Fruit fly (Drosophila melanogaster) whole organism, embryonic: ENCODE measurements around the gene hop.

ENCODE experiments used
- Bteb2 ChIP-seq: fragments of 200-800 bp; sonication (Bioruptor generic); optimal IDR thresholded peaks from 2 replicates; lab custom pipeline; 2016; ENCODE audit warnings: missing biosample characterization, missing genetic modification characterization
- CG10462 ChIP-seq: fragments of 200-800 bp; sonication (Bioruptor generic); optimal IDR thresholded peaks from 2 replicates; lab custom pipeline; 2016; ENCODE audit warnings: missing biosample characterization, missing genetic modification characterization
- CG11560 ChIP-seq: fragments of 200-800 bp; sonication (Bioruptor generic); IDR thresholded peaks from 3 replicates; pipeline ENCODE4 v1.3.6; 2022; ENCODE audit warnings: missing biosample characterization, missing genetic modification characterization
- CG13287 ChIP-seq: fragments of 200-800 bp; sonication (Bioruptor generic); IDR thresholded peaks from 2 replicates; pipeline ENCODE4 v1.3.6; 2022; ENCODE audit warnings: missing biosample characterization, missing genetic modification characterization; ENCODE audit not compliant: partially characterized antibody
- CG14710 ChIP-seq: fragments of 200-800 bp; sonication (Bioruptor generic); optimal IDR thresholded peaks from 3 replicates; lab custom pipeline; 2019; ENCODE audit warnings: missing biosample characterization, mild to moderate bottlenecking, missing genetic modification characterization, moderate library complexity
- CG14860 ChIP-seq: fragments of 200-800 bp; sonication (Bioruptor generic); IDR thresholded peaks from 3 replicates; pipeline ENCODE4 v1.3.6; 2022; ENCODE audit warnings: missing biosample characterization, missing genetic modification characterization; ENCODE audit not compliant: partially characterized antibody
- CG16813 ChIP-seq: fragments of 200-800 bp; sonication (Bioruptor generic); IDR thresholded peaks from 3 replicates; pipeline ENCODE4 v1.3.6; 2022; ENCODE audit warnings: missing biosample characterization, missing genetic modification characterization; ENCODE audit not compliant: partially characterized antibody
- CG2116 ChIP-seq: fragments of 200-800 bp; sonication (Bioruptor generic); optimal IDR thresholded peaks from 3 replicates; lab custom pipeline; 2018; ENCODE audit warnings: missing biosample characterization, mild to moderate bottlenecking, missing genetic modification characterization
- CG34224 ChIP-seq: fragments of 200-800 bp; sonication (Bioruptor generic); IDR thresholded peaks from 3 replicates; pipeline ENCODE4 v1.3.6; 2022; ENCODE audit warnings: missing biosample characterization, missing genetic modification characterization; ENCODE audit not compliant: partially characterized antibody
- CG3995 ChIP-seq: fragments of 200-800 bp; sonication (Bioruptor generic); optimal IDR thresholded peaks from 3 replicates; lab custom pipeline; 2016; ENCODE audit warnings: missing biosample characterization, missing genetic modification characterization
- CG7987 ChIP-seq: fragments of 200-800 bp; sonication (Bioruptor generic); optimal IDR thresholded peaks from 2 replicates; lab custom pipeline; 2018; ENCODE audit warnings: missing biosample characterization, mild to moderate bottlenecking, missing genetic modification characterization, moderate library complexity
- CG8089 ChIP-seq: fragments of 200-800 bp; sonication (Bioruptor generic); optimal IDR thresholded peaks from 3 replicates; lab custom pipeline; 2016; ENCODE audit warnings: missing biosample characterization, missing genetic modification characterization
- CG8281 ChIP-seq: fragments of 200-800 bp; sonication (Bioruptor generic); optimal IDR thresholded peaks from 2 replicates; lab custom pipeline; 2018; ENCODE audit warnings: missing biosample characterization, mild to moderate bottlenecking, missing genetic modification characterization, moderate library complexity
- CG8478 ChIP-seq: fragments of >200 bp; optimal IDR thresholded peaks from 2 replicates; lab custom pipeline; 2018
- CG8924 ChIP-seq: fragments of 200-800 bp; optimal IDR thresholded peaks from 3 replicates; lab custom pipeline; 2019; ENCODE audit warnings: missing biosample characterization, mild to moderate bottlenecking, missing genetic modification characterization, moderate library complexity
- CrebB ChIP-seq: fragments of 200-800 bp; sonication (Bioruptor generic); optimal IDR thresholded peaks from 3 replicates; lab custom pipeline; 2018; ENCODE audit warnings: missing biosample characterization, mild to moderate bottlenecking, missing genetic modification characterization
- Dp ChIP-seq: fragments of 200-800 bp; sonication (Bioruptor generic); optimal IDR thresholded peaks from 2 replicates; lab custom pipeline; 2018; ENCODE audit warnings: missing biosample characterization, mild to moderate bottlenecking, missing genetic modification characterization, moderate library complexity
- Dref ChIP-seq: fragments of 200-800 bp; sonication (Bioruptor generic); IDR thresholded peaks from 2 replicates; pipeline ENCODE4 v1.3.6; 2022; ENCODE audit warnings: missing biosample characterization, missing genetic modification characterization
- ERR ChIP-seq: fragments of 200-800 bp; sonication (Bioruptor generic); optimal IDR thresholded peaks from 2 replicates; lab custom pipeline; 2016; ENCODE audit warnings: missing biosample characterization, missing genetic modification characterization
- Gsc ChIP-seq: fragments of 200-800 bp; sonication (Bioruptor generic); IDR thresholded peaks from 2 replicates; pipeline ENCODE4 v1.3.6; 2022; ENCODE audit warnings: missing biosample characterization, missing genetic modification characterization
- H2.0 ChIP-seq: fragments of 200-800 bp; sonication (Bioruptor generic); IDR thresholded peaks from 2 replicates; pipeline ENCODE4 v1.3.6; 2022; ENCODE audit warnings: missing biosample characterization, missing genetic modification characterization
- HLH4C ChIP-seq: fragments of 200-800 bp; sonication (Bioruptor generic); IDR thresholded peaks from 3 replicates; pipeline ENCODE4 v1.3.6; 2022; ENCODE audit warnings: missing biosample characterization, missing genetic modification characterization; ENCODE audit not compliant: partially characterized antibody
- HmgZ ChIP-seq: fragments of 200-800 bp; sonication (Bioruptor generic); optimal IDR thresholded peaks from 2 replicates; lab custom pipeline; 2018; ENCODE audit warnings: missing biosample characterization, mild to moderate bottlenecking, missing genetic modification characterization
- Hr39 ChIP-seq: fragments of >200 bp; optimal IDR thresholded peaks from 2 replicates; lab custom pipeline; 2017
- Jarid2 ChIP-seq: fragments of 200-800 bp; sonication (Bioruptor generic); optimal IDR thresholded peaks from 3 replicates; lab custom pipeline; 2017; ENCODE audit warnings: mild to moderate bottlenecking, missing biosample characterization, missing genetic modification reagents, missing genetic modification characterization
- Lim3 ChIP-seq: fragments of 200-800 bp; sonication (Bioruptor generic); IDR thresholded peaks from 2 replicates; pipeline ENCODE4 v1.3.6; 2022; ENCODE audit warnings: missing biosample characterization, missing genetic modification characterization
- Med ChIP-seq: fragments of 200-800 bp; sonication (Bioruptor generic); peaks from one replicate; lab custom pipeline; 2016; ENCODE audit warnings: missing biosample characterization, missing genetic modification characterization, mild to moderate bottlenecking, inconsistent platforms, moderate library complexity
- NC2β ChIP-seq: fragments of 200-800 bp; sonication (Bioruptor generic); optimal IDR thresholded peaks from 2 replicates; lab custom pipeline; 2016; ENCODE audit warnings: missing biosample characterization, missing genetic modification characterization
- Nf-YC ChIP-seq: fragments of 200-800 bp; optimal IDR thresholded peaks from 3 replicates; lab custom pipeline; 2019; ENCODE audit warnings: missing biosample characterization, mild to moderate bottlenecking, missing genetic modification characterization, moderate library complexity
- Pdp1 ChIP-seq, 2 experiments: fragments of 200-800 bp; sonication (Bioruptor generic); optimal IDR thresholded peaks; 3 replicates each; lab custom pipeline; 2016; ENCODE audit warnings: missing biosample characterization in 2 of 2, missing genetic modification characterization in 2 of 2, mild to moderate bottlenecking in 1 of 2, moderate library complexity in 1 of 2
- Sry-β ChIP-seq: fragments of 200-800 bp; sonication (Bioruptor generic); optimal IDR thresholded peaks from 2 replicates; lab custom pipeline; 2018; ENCODE audit warnings: missing biosample characterization, mild to moderate bottlenecking, missing genetic modification characterization, moderate library complexity
- Xrp1 ChIP-seq: fragments of 200-800 bp; sonication (Bioruptor generic); IDR thresholded peaks from 2 replicates; pipeline ENCODE4 v1.3.6; 2022; ENCODE audit warnings: missing biosample characterization, missing genetic modification characterization
- amos ChIP-seq: fragments of 200-800 bp; sonication (Bioruptor generic); IDR thresholded peaks from 2 replicates; pipeline ENCODE4 v1.3.6; 2022; ENCODE audit warnings: missing biosample characterization, missing genetic modification characterization; ENCODE audit not compliant: partially characterized antibody
- ato ChIP-seq: fragments of 200-800 bp; sonication (Bioruptor generic); IDR thresholded peaks from 2 replicates; pipeline ENCODE4 v1.3.6; 2022; ENCODE audit warnings: missing biosample characterization, missing genetic modification characterization; ENCODE audit not compliant: partially characterized antibody
- bsh ChIP-seq, 2 experiments: fragments of 200-800 bp; sonication (Bioruptor generic); optimal IDR thresholded peaks; 2 replicates each; lab custom pipeline; 2017 to 2018; ENCODE audit warnings: mild to moderate bottlenecking in 2 of 2, missing biosample characterization in 2 of 2, missing genetic modification characterization in 2 of 2, moderate library complexity in 1 of 2
- crc ChIP-seq: fragments of 200-800 bp; sonication (Bioruptor generic); optimal IDR thresholded peaks from 2 replicates; lab custom pipeline; 2016; ENCODE audit warnings: missing biosample characterization, missing genetic modification characterization
- dan ChIP-seq: fragments of 200-800 bp; sonication (Bioruptor generic); IDR thresholded peaks from 2 replicates; pipeline ENCODE4 v1.3.6; 2022; ENCODE audit warnings: missing biosample characterization, missing genetic modification characterization
- dmrt11E ChIP-seq: fragments of 200-800 bp; sonication (Bioruptor generic); optimal IDR thresholded peaks from 3 replicates; lab custom pipeline; 2018; ENCODE audit warnings: missing biosample characterization, mild to moderate bottlenecking, missing genetic modification characterization, moderate library complexity
- hb ChIP-seq: fragments of 200-800 bp; sonication (Bioruptor generic); IDR thresholded peaks from 3 replicates; pipeline ENCODE4 v1.3.6; 2022; ENCODE audit warnings: missing biosample characterization, missing genetic modification characterization; ENCODE audit not compliant: partially characterized antibody
- inv ChIP-seq: fragments of 200-800 bp; sonication (Bioruptor generic); IDR thresholded peaks from 2 replicates; pipeline ENCODE4 v1.3.6; 2022; ENCODE audit warnings: missing biosample characterization, missing genetic modification characterization; ENCODE audit not compliant: partially characterized antibody
- lilli ChIP-seq: fragments of 200-800 bp; sonication (Bioruptor generic); optimal IDR thresholded peaks from 3 replicates; lab custom pipeline; 2016; ENCODE audit warnings: missing biosample characterization, missing genetic modification characterization
- lola ChIP-seq, 3 experiments: fragments of >200 bp in 2 of 3; fragments of 200-800 bp in 1 of 3; sonication (Bioruptor generic) in 1 of 3; optimal IDR thresholded peaks; 2 replicates each; lab custom pipeline; 2017 to 2019; ENCODE audit warnings: missing biosample characterization in 3 of 3, missing genetic modification characterization in 3 of 3, mild to moderate bottlenecking in 1 of 3, moderate library complexity in 1 of 3
- oc ChIP-seq: fragments of 200-800 bp; sonication (Bioruptor generic); optimal IDR thresholded peaks from 2 replicates; lab custom pipeline; 2018; ENCODE audit warnings: missing biosample characterization, mild to moderate bottlenecking, missing genetic modification characterization, moderate library complexity
- row ChIP-seq: fragments of 200-800 bp; sonication (Bioruptor generic); IDR thresholded peaks from 3 replicates; pipeline ENCODE4 v1.3.6; 2022; ENCODE audit warnings: missing biosample characterization, missing genetic modification characterization
- sc ChIP-seq, 3 experiments: fragments of >200 bp in 2 of 3; fragments of 200-800 bp in 1 of 3; sonication (Bioruptor generic) in 1 of 3; optimal IDR thresholded peaks; 2 replicates in 2 of 3; 3 replicates in 1 of 3; lab custom pipeline; 2017; ENCODE audit warnings: mild to moderate bottlenecking in 1 of 3, missing biosample characterization in 1 of 3, missing genetic modification characterization in 1 of 3, missing genetic modification reagents in 1 of 3
- sens ChIP-seq: fragments of 200-800 bp; sonication (Bioruptor generic); peaks from one replicate; lab custom pipeline; 2016; ENCODE audit warnings: missing biosample characterization, missing genetic modification characterization
- sna ChIP-seq: fragments of 200-800 bp; sonication (Bioruptor generic); IDR thresholded peaks from 2 replicates; pipeline ENCODE4 v1.3.6; 2022; ENCODE audit warnings: missing biosample characterization, missing genetic modification characterization; ENCODE audit not compliant: partially characterized antibody
- sr ChIP-seq: fragments of 200-800 bp; sonication (Bioruptor generic); IDR thresholded peaks from 3 replicates; pipeline ENCODE4 v1.3.6; 2022; ENCODE audit warnings: missing biosample characterization, missing genetic modification characterization
- tin ChIP-seq: fragments of 200-800 bp; sonication (Bioruptor generic); optimal IDR thresholded peaks from 3 replicates; lab custom pipeline; 2016; ENCODE audit warnings: missing biosample characterization, missing genetic modification characterization
- twi ChIP-seq: fragments of 200-800 bp; optimal IDR thresholded peaks from 2 replicates; lab custom pipeline; 2019; ENCODE audit warnings: missing biosample characterization, mild to moderate bottlenecking, missing genetic modification characterization, moderate library complexity
- vnd ChIP-seq: fragments of 200-800 bp; sonication (Bioruptor generic); IDR thresholded peaks from 3 replicates; pipeline ENCODE4 v1.3.6; 2022; ENCODE audit warnings: missing biosample characterization, missing genetic modification characterization; ENCODE audit not compliant: partially characterized antibody

hop gene

dm6 chrX:11369374-11369773, 1.5 kb upstream of the hop start, which contains the start of gene dlg1 (continued):
- peak; percentile 57 for TF ChIP-seq Nf-YC (tag; lab: Kevin White, UChicago)
- peak; percentile 65; the same call in 1 of the 3 replicates for TF ChIP-seq CG14860 (GFP tag; lab: Robert Waterston, UW)
- no peak for TF ChIP-seq dan
- TF ChIP-seq Dref: peak; percentile 56
- peak; percentile 73 for TF ChIP-seq Dp (GFP tag; lab: Kevin White, UChicago)
- peak; percentile 14 for TF ChIP-seq HmgZ (tag; lab: Kevin White, UChicago)
- no peak for TF ChIP-seq H2.0
- TF ChIP-seq sc (optimal IDR thresholded peaks at IDR 0.05; lab: Kevin White, UChicago): no peak
- TF ChIP-seq sc (GFP tag; optimal IDR thresholded peaks at IDR 0.05; lab: Kevin White, UChicago): no peak
- TF ChIP-seq amos (GFP tag; lab: Robert Waterston, UW): peak; percentile 50; the same call in 1 of the 2 replicates
- no peak for TF ChIP-seq CrebB
- peak; percentile 78 for TF ChIP-seq CG13287 (GFP tag; lab: Robert Waterston, UW)
- TF ChIP-seq CG3995 (GFP tag; lab: Kevin White, UChicago): peak; percentile 73
- TF ChIP-seq row: peak; percentile 33; the same call in 1 of the 3 replicates
- peak; percentile 31 for TF ChIP-seq CG2116 (GFP tag; lab: Kevin White, UChicago)
- TF ChIP-seq CG8281 (tag; lab: Kevin White, UChicago): no peak
- peak; percentile 77 for TF ChIP-seq Med (GFP tag; lab: Kevin White, UChicago)
- no peak for TF ChIP-seq CG7987
- TF ChIP-seq inv (GFP tag; lab: Robert Waterston, UW): peak; percentile 58
- peak; percentile 73; the same call in 2 of the 3 replicates for TF ChIP-seq CG34224
- TF ChIP-seq sens (GFP tag; lab: Kevin White, UChicago): peak; percentile 55
- TF ChIP-seq hb (GFP tag; lab: Robert Waterston, UW): peak; percentile 63; the same call in 2 of the 3 replicates
- TF ChIP-seq bsh (GFP tag; optimal IDR thresholded peaks at IDR 0.05; lab: Kevin White, UChicago): no peak
- TF ChIP-seq CG8924: no peak
- TF ChIP-seq CG10462 (GFP tag; lab: Kevin White, UChicago): no peak
- TF ChIP-seq CG16813: peak; percentile 67
- peak; percentile 34; the same call in 1 of the 2 replicates for TF ChIP-seq ato
- TF ChIP-seq sr (GFP tag; lab: Robert Waterston, UW): no peak
- TF ChIP-seq HLH4C: peak; percentile 75
- peak; percentile 43 for TF ChIP-seq CG14710
- peak; percentile 8 for TF ChIP-seq lilli (GFP tag; lab: Kevin White, UChicago)

DNA sequence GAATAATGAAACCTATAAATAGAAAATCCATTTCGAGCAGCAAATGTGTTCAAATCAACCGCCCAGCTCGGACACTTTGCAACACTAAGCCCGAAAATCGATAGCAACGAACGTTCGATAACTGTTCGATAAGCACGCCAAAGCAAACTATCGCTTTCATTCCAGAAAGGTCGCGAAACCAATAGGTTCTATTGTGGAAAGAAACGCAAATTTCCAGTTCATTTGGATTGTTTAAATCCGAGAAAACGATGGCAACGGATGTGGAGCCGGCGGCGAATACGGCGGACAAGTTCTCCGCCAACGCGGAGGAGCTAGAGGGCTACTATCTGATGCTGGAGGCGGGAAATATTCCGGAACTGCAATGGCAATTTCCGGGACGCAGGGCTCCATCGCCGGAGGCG, 8.8 kb downstream of the hop start, which contains the start of gene Pa1:
Pa1 (plus strand) TSS at position 156 of the 401 bp plus-strand sequence.
- TF ChIP-seq NC2β (no peak), Xrp1 (GFP tag; lab: Robert Waterston, UW) (no peak), CG8478 (lab: Kevin White, UChicago) (no peak), Jarid2 (GFP tag; lab: Kevin White, UChicago) (no peak), Sry-β (GFP tag; lab: Kevin White, UChicago) (no peak), Hr39 (no peak), sna (GFP tag; lab: Robert Waterston, UW) (peak; percentile 56; the same call in 1 of the 2 replicates), ERR (no peak), Dp (GFP tag; lab: Kevin White, UChicago) (peak; percentile 91), Pdp1 (GFP tag; optimal IDR thresholded peaks at IDR 0.05; lab: Kevin White, UChicago) (peak in 1 of 2 experiments; percentile 31), oc (no peak), crc (GFP tag; lab: Kevin White, UChicago) (peak; percentile 5), tin (GFP tag; lab: Kevin White, UChicago) (no peak), dmrt11E (tag; lab: Kevin White, UChicago) (no peak), Gsc (GFP tag; lab: Robert Waterston, UW) (no peak), twi (no peak), CG8089 (no peak), Bteb2 (no peak), CG11560 (tag; lab: Robert Waterston, UW) (no peak), Lim3 (GFP tag; lab: Robert Waterston, UW) (no peak), vnd (GFP tag; lab: Robert Waterston, UW) (peak; percentile 54; the same call in 2 of the 3 replicates), lola (GFP tag; optimal IDR thresholded peaks at IDR 0.05; lab: Kevin White, UChicago) (no peak)
